Fruit fly (Drosophila melanogaster): Measurements from ENCODE around the gene Sec61gamma.

Sec61gamma gene

DNA sequence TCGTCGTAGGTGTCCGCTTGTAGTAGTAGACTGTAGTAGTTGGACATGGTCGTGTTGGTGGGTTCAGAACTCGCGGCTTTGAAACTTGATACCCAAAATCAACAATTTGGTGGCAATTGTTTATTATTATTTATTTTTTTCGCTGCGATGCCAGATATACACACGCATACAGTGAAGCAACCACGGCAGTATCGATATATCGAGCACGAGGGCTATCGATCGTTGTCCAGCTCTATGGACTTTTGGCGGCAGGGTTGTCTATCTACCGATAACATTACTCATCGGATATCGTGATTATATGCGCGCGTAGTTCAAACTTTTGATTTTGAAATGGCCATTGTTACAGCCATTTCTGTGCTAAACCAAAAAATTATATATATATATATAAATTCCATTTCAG, 41.5 kb upstream of the Sec61gamma start, which contains the start of gene CG14220 (continued):
- no peak for TF ChIP-seq tgo (GFP tag; IDR thresholded peaks at IDR 0.05)
- TF ChIP-seq Hr78 (GFP tag; optimal IDR thresholded peaks at IDR 0.05) = no peak
- no peak for TF ChIP-seq dati (GFP tag; IDR thresholded peaks at IDR 0.05)
- TF ChIP-seq al (GFP tag; IDR thresholded peaks at IDR 0.05) = no peak
- peak; percentile 98 for TF ChIP-seq CG2116 (GFP tag; optimal IDR thresholded peaks at IDR 0.05)
- no peak for TF ChIP-seq CG16779 (GFP tag; IDR thresholded peaks at IDR 0.05)
- TF ChIP-seq Blimp-1 (GFP tag; optimal IDR thresholded peaks at IDR 0.05) = no peak
- no peak for TF ChIP-seq zf30C (GFP tag; optimal IDR thresholded peaks at IDR 0.05)
- no peak for TF ChIP-seq ERR (GFP tag; optimal IDR thresholded peaks at IDR 0.05)
- no peak for TF ChIP-seq Sox100B (GFP tag; optimal IDR thresholded peaks at IDR 0.05)
- no peak for TF ChIP-seq Sry-β (GFP tag; optimal IDR thresholded peaks at IDR 0.05)
- no peak for TF ChIP-seq ase (GFP tag; IDR thresholded peaks at IDR 0.05)
- no peak for TF ChIP-seq kah (GFP tag; optimal IDR thresholded peaks at IDR 0.05)
- no peak for TF ChIP-seq CG17568 (GFP tag; optimal IDR thresholded peaks at IDR 0.05)
- TF ChIP-seq Deaf1 (tag; optimal IDR thresholded peaks at IDR 0.05) = no peak
- no peak for TF ChIP-seq da (GFP tag; optimal IDR thresholded peaks at IDR 0.05)
- no peak for TF ChIP-seq CG4854 (GFP tag; optimal IDR thresholded peaks at IDR 0.05)
- TF ChIP-seq Dref (GFP tag; IDR thresholded peaks at IDR 0.05) = peak; percentile 99
- no peak for TF ChIP-seq ems (GFP tag; optimal IDR thresholded peaks at IDR 0.05)
- TF ChIP-seq abd-A (tag; optimal IDR thresholded peaks at IDR 0.05) = no peak
- TF ChIP-seq CG31388 (GFP tag; optimal IDR thresholded peaks at IDR 0.05) = no peak
- peak; percentile 92 for TF ChIP-seq Dp (GFP tag; optimal IDR thresholded peaks at IDR 0.05)
- TF ChIP-seq Ada2b (GFP tag; IDR thresholded peaks at IDR 0.05) = no peak
- no peak for TF ChIP-seq Antp (GFP tag; optimal IDR thresholded peaks at IDR 0.05)
- TF ChIP-seq CG34224 (GFP tag; IDR thresholded peaks at IDR 0.05; ENCODE audit: partially characterized antibody) = peak; percentile 97
- no peak for TF ChIP-seq CG9609 (GFP tag; optimal IDR thresholded peaks at IDR 0.05)
- peak; percentile 36 for TF ChIP-seq Lhr (GFP tag; optimal IDR thresholded peaks at IDR 0.05)
- TF ChIP-seq CG6689 (GFP tag; IDR thresholded peaks at IDR 0.05) = no peak
- peak; percentile 15 for TF ChIP-seq nom (GFP tag; optimal IDR thresholded peaks at IDR 0.05)
- TF ChIP-seq bab2 (GFP tag; optimal IDR thresholded peaks at IDR 0.05) = no peak
- no peak for TF ChIP-seq CG7372 (GFP tag; IDR thresholded peaks at IDR 0.05)
- no peak for TF ChIP-seq D19A (tag; optimal IDR thresholded peaks at IDR 0.05)
- TF ChIP-seq CG31365 (tag; optimal IDR thresholded peaks at IDR 0.05) = no peak
- peak; percentile 90 for TF ChIP-seq hbn (GFP tag; IDR thresholded peaks at IDR 0.05; ENCODE audit: partially characterized antibody)
- TF ChIP-seq CG3407 (GFP tag; optimal IDR thresholded peaks at IDR 0.05) = no peak
- TF ChIP-seq CG10654 (GFP tag; optimal IDR thresholded peaks at IDR 0.05) = no peak
- peak in 1 of 2 experiments; percentile 15 for TF ChIP-seq insv (GFP tag; optimal IDR thresholded peaks at IDR 0.05)
- TF ChIP-seq CG10543 (GFP tag; optimal IDR thresholded peaks at IDR 0.05) = peak; percentile 32
- TF ChIP-seq lmd (GFP tag; IDR thresholded peaks at IDR 0.05) = no peak
- TF ChIP-seq salm (tag; optimal IDR thresholded peaks at IDR 0.05) = no peak
- TF ChIP-seq CG18619 (GFP tag; optimal IDR thresholded peaks at IDR 0.05) = no peak
- no peak for TF ChIP-seq CG12104 (GFP tag; optimal IDR thresholded peaks at IDR 0.05)
- no peak for TF ChIP-seq CG17802 (tag; optimal IDR thresholded peaks at IDR 0.05)
- no peak for TF ChIP-seq sc (optimal IDR thresholded peaks at IDR 0.05)
- TF ChIP-seq sc (GFP tag; optimal IDR thresholded peaks at IDR 0.05) = no peak
- no peak for TF ChIP-seq toy (GFP tag; IDR thresholded peaks at IDR 0.05)
- no peak for TF ChIP-seq CkIIα-i1 (GFP tag; IDR thresholded peaks at IDR 0.05)
- TF ChIP-seq CG6683 (GFP tag; optimal IDR thresholded peaks at IDR 0.05) = no peak
- no peak for TF ChIP-seq ranshi (GFP tag; IDR thresholded peaks at IDR 0.05)
- TF ChIP-seq Oli (tag; optimal IDR thresholded peaks at IDR 0.05) = no peak
- peak; percentile 97 for TF ChIP-seq CG6791 (GFP tag; IDR thresholded peaks at IDR 0.05; ENCODE audit: partially characterized antibody)
- no peak for TF ChIP-seq CG6765 (GFP tag; optimal IDR thresholded peaks at IDR 0.05)

Measured in whole organism, embryonic.